Worm (Caenorhabditis elegans): ENCODE data around the gene T22E5.1.

The T22E5.1 gene

ce11 chrX:6461729-6462128, 49.1 kb downstream of the T22E5.1 start, which contains the start of gene K04E7.1:
TSS of gene K04E7.1 (plus strand) at chrX:6462029.
- TF ChIP-seq npax-4 (tag; optimal IDR thresholded peaks at IDR 0.05) (no peak), T23F11.4 (GFP tag; optimal IDR thresholded peaks at IDR 0.05) (no peak), eyg-1 (tag; optimal IDR thresholded peaks at IDR 0.05) (no peak), fkh-10 (GFP tag; optimal IDR thresholded peaks at IDR 0.05) (no peak), nhr-232 (tag; optimal IDR thresholded peaks at IDR 0.05) (no peak), ttx-3 (tag; optimal IDR thresholded peaks at IDR 0.05) (no peak), C08G9.2 (tag; optimal IDR thresholded peaks at IDR 0.05) (no peak), ref-2 (tag; optimal IDR thresholded peaks at IDR 0.05) (no peak), hlh-30 (tag; optimal IDR thresholded peaks at IDR 0.05; ENCODE audit: insufficient read depth) (no peak), ahr-1 (tag; optimal IDR thresholded peaks at IDR 0.05) (no peak), odd-2 (tag; optimal IDR thresholded peaks at IDR 0.05) (no peak), sdc-2 (tag; optimal IDR thresholded peaks at IDR 0.05) (no peak), ceh-22 (tag; optimal IDR thresholded peaks at IDR 0.05) (no peak), ceh-24 (tag; optimal IDR thresholded peaks at IDR 0.05) (no peak), rnt-1 (tag; optimal IDR thresholded peaks at IDR 0.05) (no peak), unc-55 (GFP tag; optimal IDR thresholded peaks at IDR 0.05) (no peak), madf-2 (tag; optimal IDR thresholded peaks at IDR 0.05) (no peak), ceh-18 (tag; optimal IDR thresholded peaks at IDR 0.05) (no peak), pat-9 (tag; optimal IDR thresholded peaks at IDR 0.05) (no peak), che-1 (tag; optimal IDR thresholded peaks at IDR 0.05) (no peak)

- TF ChIP-seq zip-5 (tag; optimal IDR thresholded peaks at IDR 0.05) (no peak), ceh-45 (GFP tag; IDR thresholded peaks at IDR 0.05) (no peak), unc-86 (tag; optimal IDR thresholded peaks at IDR 0.05) (no peak), K02D7.2 (tag; optimal IDR thresholded peaks at IDR 0.05) (no peak), pag-3 (tag; optimal IDR thresholded peaks at IDR 0.05; ENCODE audit: borderline replicate concordance) (no peak), dmd-4 (tag; optimal IDR thresholded peaks at IDR 0.05; ENCODE audit: borderline replicate concordance) (no peak)
Measured at ce11 chrX:6462479-6462878, 49.8 kb downstream of the T22E5.1 start.

ce11 chrX:6462995-6463462, 50.4 kb downstream of the T22E5.1 start, which contains the start of gene C15B12.2:
TSS of gene C15B12.2 (plus strand) at chrX:6463412.
- no peak for TF ChIP-seq pqm-1 (tag; optimal IDR thresholded peaks at IDR 0.05)
- no peak for TF ChIP-seq hlh-15 (tag; optimal IDR thresholded peaks at IDR 0.05)
- no peak for TF ChIP-seq unc-86 (tag; optimal IDR thresholded peaks at IDR 0.05)
